Fruit fly (Drosophila melanogaster) whole organism, prepupa: ENCODE data around the gene CG14736.
A peak's percentile ranks its signal among the peaks of the same experiment; 100 is the strongest.

Experiments
- Blimp-1 ChIP-seq: fragments of 200-800 bp; sonication (Bioruptor generic); optimal IDR thresholded peaks from 3 replicates; lab custom pipeline; 2017; ENCODE audit warnings: missing biosample characterization, missing genetic modification characterization, mild to moderate bottlenecking, moderate library complexity, missing genetic modification reagents
- CG11294 ChIP-seq: fragments of 200-800 bp; sonication (Bioruptor generic); IDR thresholded peaks from 2 replicates; pipeline ENCODE4 v1.3.6; 2022; ENCODE audit warnings: missing biosample characterization, missing genetic modification characterization
- CG11762 ChIP-seq: fragments of 200-800 bp; sonication (Bioruptor generic); optimal IDR thresholded peaks from 3 replicates; lab custom pipeline; 2016; ENCODE audit warnings: missing biosample characterization, missing genetic modification characterization; ENCODE audit not compliant: insufficient read depth
- CG11902 ChIP-seq: fragments of 200-800 bp; sonication (Bioruptor generic); optimal IDR thresholded peaks from 3 replicates; lab custom pipeline; 2016; ENCODE audit warnings: missing biosample characterization, missing genetic modification characterization
- CG15336 ChIP-seq: fragments of 200-800 bp; sonication (Bioruptor generic); IDR thresholded peaks from 2 replicates; pipeline ENCODE4 v1.3.6; 2022; ENCODE audit warnings: missing biosample characterization, missing genetic modification characterization
- CG16779 ChIP-seq: fragments of 200-800 bp; sonication (Bioruptor generic); optimal IDR thresholded peaks from 3 replicates; lab custom pipeline; 2017; ENCODE audit warnings: missing biosample characterization, mild to moderate bottlenecking, missing genetic modification characterization
- CG31627 ChIP-seq: fragments of 200-800 bp; sonication (Bioruptor generic); optimal IDR thresholded peaks from 3 replicates; lab custom pipeline; 2016; ENCODE audit warnings: missing biosample characterization, missing genetic modification characterization
- CG34406 ChIP-seq: fragments of 200-800 bp; sonication (Bioruptor generic); optimal IDR thresholded peaks from 3 replicates; lab custom pipeline; 2016; ENCODE audit warnings: missing biosample characterization, missing genetic modification characterization
- CG3919 ChIP-seq: fragments of 200-800 bp; sonication (Bioruptor generic); optimal IDR thresholded peaks from 3 replicates; lab custom pipeline; 2016; ENCODE audit warnings: missing biosample characterization, missing genetic modification characterization
- CG6163 ChIP-seq: fragments of 200-800 bp; sonication (Bioruptor generic); IDR thresholded peaks from 3 replicates; pipeline ENCODE4 v1.3.6; 2022; ENCODE audit warnings: missing biosample characterization, missing genetic modification characterization
- CG6276 ChIP-seq: fragments of 200-800 bp; sonication (Bioruptor generic); optimal IDR thresholded peaks from 2 replicates; lab custom pipeline; 2017; ENCODE audit warnings: missing biosample characterization, mild to moderate bottlenecking, missing genetic modification characterization
- CG6792 ChIP-seq: fragments of 200-800 bp; sonication (Bioruptor generic); optimal IDR thresholded peaks from 3 replicates; lab custom pipeline; 2016; ENCODE audit warnings: missing biosample characterization, missing genetic modification characterization
- CG6808 ChIP-seq: fragments of 200-800 bp; sonication (Bioruptor generic); optimal IDR thresholded peaks from 3 replicates; lab custom pipeline; 2017; ENCODE audit warnings: missing biosample characterization, missing genetic modification characterization, mild to moderate bottlenecking, moderate library complexity, missing genetic modification reagents
- CG6854 ChIP-seq: fragments of 200-800 bp; sonication (Bioruptor generic); optimal IDR thresholded peaks from 2 replicates; lab custom pipeline; 2017; ENCODE audit warnings: missing biosample characterization, mild to moderate bottlenecking, missing genetic modification characterization
- CG7368 ChIP-seq: fragments of 200-800 bp; sonication (Bioruptor generic); optimal IDR thresholded peaks from 3 replicates; lab custom pipeline; 2016; ENCODE audit warnings: missing biosample characterization, missing genetic modification characterization
- CG8119 ChIP-seq: fragments of 200-800 bp; sonication (Bioruptor generic); IDR thresholded peaks from 3 replicates; pipeline ENCODE4 v1.3.6; 2022; ENCODE audit warnings: missing biosample characterization, missing genetic modification characterization
- CG8319 ChIP-seq: fragments of 200-800 bp; sonication (Bioruptor generic); optimal IDR thresholded peaks from 3 replicates; lab custom pipeline; 2016; ENCODE audit warnings: missing biosample characterization, missing genetic modification characterization
- CG8632 ChIP-seq: fragments of 200-800 bp; sonication (Bioruptor generic); optimal IDR thresholded peaks from 3 replicates; lab custom pipeline; 2016; ENCODE audit warnings: missing biosample characterization, missing genetic modification characterization
- CG9139 ChIP-seq: fragments of 200-800 bp; sonication (Bioruptor generic); optimal IDR thresholded peaks from 3 replicates; lab custom pipeline; 2017; ENCODE audit warnings: missing biosample characterization, mild to moderate bottlenecking, missing genetic modification characterization
- Eip75B ChIP-seq: fragments of 200-800 bp; sonication (Bioruptor generic); optimal IDR thresholded peaks from 3 replicates; lab custom pipeline; 2016; ENCODE audit warnings: missing biosample characterization, missing genetic modification characterization
- Eip78C ChIP-seq: fragments of 200-800 bp; sonication (Bioruptor generic); peaks from one replicate; lab custom pipeline; 2016; ENCODE audit warnings: missing biosample characterization, missing genetic modification characterization
- Eip93F ChIP-seq: fragments of 200-800 bp; sonication (Bioruptor generic); optimal IDR thresholded peaks from 2 replicates; lab custom pipeline; 2016; ENCODE audit warnings: missing biosample characterization, mild to moderate bottlenecking, missing genetic modification characterization
- Ets21C ChIP-seq: fragments of 200-800 bp; sonication (Bioruptor generic); optimal IDR thresholded peaks from 3 replicates; lab custom pipeline; 2016; ENCODE audit warnings: missing biosample characterization, missing genetic modification characterization
- Ets96B ChIP-seq: fragments of 200-800 bp; optimal IDR thresholded peaks from 2 replicates; lab custom pipeline; 2019; ENCODE audit warnings: missing biosample characterization, mild to moderate bottlenecking, missing genetic modification characterization, moderate library complexity
- Hr38 ChIP-seq: sonication (Bioruptor generic); optimal IDR thresholded peaks from 2 replicates; lab custom pipeline; 2016; ENCODE audit warnings: missing biosample characterization, missing genetic modification characterization
- Hr39 ChIP-seq: fragments of 200-800 bp; sonication (Bioruptor generic); optimal IDR thresholded peaks from 2 replicates; lab custom pipeline; 2016; ENCODE audit warnings: missing biosample characterization, missing genetic modification characterization
- Hr4 ChIP-seq: fragments of 200-800 bp; sonication (Bioruptor generic); optimal IDR thresholded peaks from 3 replicates; lab custom pipeline; 2016; ENCODE audit warnings: missing biosample characterization, missing genetic modification characterization
- Lpt ChIP-seq: fragments of 200-800 bp; sonication (Bioruptor generic); optimal IDR thresholded peaks from 3 replicates; lab custom pipeline; 2016; ENCODE audit warnings: missing biosample characterization, missing genetic modification characterization
- Met ChIP-seq: fragments of 200-800 bp; sonication (Bioruptor generic); optimal IDR thresholded peaks from 3 replicates; lab custom pipeline; 2016; ENCODE audit warnings: missing biosample characterization, missing genetic modification characterization
- OdsH ChIP-seq: fragments of 200-800 bp; sonication (Bioruptor generic); optimal IDR thresholded peaks from 3 replicates; lab custom pipeline; 2016; ENCODE audit warnings: missing biosample characterization, missing genetic modification characterization
- Smox ChIP-seq: fragments of 200-800 bp; sonication (Bioruptor generic); optimal IDR thresholded peaks from 3 replicates; lab custom pipeline; 2016; ENCODE audit warnings: missing biosample characterization, missing genetic modification characterization
- Sox102F ChIP-seq: fragments of 200-800 bp; sonication (Bioruptor generic); optimal IDR thresholded peaks from 2 replicates; lab custom pipeline; 2016; ENCODE audit warnings: missing biosample characterization, mild to moderate bottlenecking, missing genetic modification characterization
- acj6 ChIP-seq: fragments of 200-800 bp; sonication (Bioruptor generic); optimal IDR thresholded peaks from 3 replicates; lab custom pipeline; 2016; ENCODE audit warnings: missing biosample characterization, missing genetic modification characterization
- cyc ChIP-seq: fragments of 200-800 bp; sonication (Bioruptor generic); optimal IDR thresholded peaks from 3 replicates; lab custom pipeline; 2016; ENCODE audit warnings: missing biosample characterization, missing genetic modification characterization
- dsx ChIP-seq: fragments of 200-800 bp; optimal IDR thresholded peaks from 3 replicates; lab custom pipeline; 2019; ENCODE audit warnings: missing biosample characterization, mild to moderate bottlenecking, missing genetic modification characterization, moderate library complexity; ENCODE audit not compliant: poor library complexity, severe bottlenecking
- eg ChIP-seq: fragments of 200-800 bp; sonication (Bioruptor generic); IDR thresholded peaks from 3 replicates; pipeline ENCODE4 v1.3.6; 2022; ENCODE audit warnings: missing biosample characterization, missing genetic modification characterization
- esn ChIP-seq: fragments of 200-800 bp; sonication (Bioruptor generic); optimal IDR thresholded peaks from 2 replicates; lab custom pipeline; 2016; ENCODE audit warnings: missing biosample characterization, mild to moderate bottlenecking, missing genetic modification characterization, moderate library complexity
- fd85E ChIP-seq: fragments of 200-800 bp; sonication (Bioruptor generic); optimal IDR thresholded peaks from 3 replicates; lab custom pipeline; 2016; ENCODE audit warnings: missing biosample characterization, missing genetic modification characterization
- fkh ChIP-seq: fragments of 200-800 bp; sonication (Bioruptor generic); optimal IDR thresholded peaks from 3 replicates; lab custom pipeline; 2017; ENCODE audit warnings: missing biosample characterization, mild to moderate bottlenecking, missing genetic modification characterization, moderate library complexity
- lz ChIP-seq: fragments of 200-800 bp; sonication (Bioruptor generic); optimal IDR thresholded peaks from 3 replicates; lab custom pipeline; 2016; ENCODE audit warnings: missing biosample characterization, missing genetic modification characterization
- net ChIP-seq: fragments of 200-800 bp; sonication (Bioruptor generic); optimal IDR thresholded peaks from 3 replicates; lab custom pipeline; 2016; ENCODE audit warnings: missing biosample characterization, missing genetic modification characterization
- pdm3 ChIP-seq: fragments of 200-800 bp; sonication (Bioruptor generic); optimal IDR thresholded peaks from 3 replicates; lab custom pipeline; 2016; ENCODE audit warnings: missing biosample characterization, missing genetic modification characterization
- salr ChIP-seq, 2 experiments: fragments of 200-800 bp; sonication (Bioruptor generic); optimal IDR thresholded peaks; 3 replicates each; lab custom pipeline; 2016 to 2018; ENCODE audit warnings: missing biosample characterization in 2 of 2, missing genetic modification characterization in 2 of 2, mild to moderate bottlenecking in 1 of 2
- spab ChIP-seq: fragments of 200-800 bp; sonication (Bioruptor generic); optimal IDR thresholded peaks from 2 replicates; lab custom pipeline; 2017; ENCODE audit warnings: missing biosample characterization, mild to moderate bottlenecking, missing genetic modification characterization, missing genetic modification reagents
- ss ChIP-seq, 2 experiments: fragments of 200-800 bp; sonication (Bioruptor generic); optimal IDR thresholded peaks; 2 replicates in 1 of 2; 3 replicates in 1 of 2; lab custom pipeline; 2017 to 2018; ENCODE audit warnings: mild to moderate bottlenecking in 2 of 2, missing biosample characterization in 2 of 2, missing genetic modification characterization in 2 of 2, moderate library complexity in 1 of 2
- svp ChIP-seq: fragments of 200-800 bp; sonication (Bioruptor generic); peaks from one replicate; lab custom pipeline; 2016; ENCODE audit warnings: missing biosample characterization, missing genetic modification characterization
- topi ChIP-seq: fragments of 200-800 bp; sonication (Bioruptor generic); optimal IDR thresholded peaks from 3 replicates; lab custom pipeline; 2016; ENCODE audit warnings: missing biosample characterization, missing genetic modification characterization

The CG14736 gene

dm6 chr3R:12078961-12079360 lies 38.6 kb downstream of the CG14736 start (continued):
- peak; percentile 79 for TF ChIP-seq eg (GFP tag; lab: Robert Waterston, UW)
- TF ChIP-seq net (GFP tag; lab: Kevin White, UChicago), result peak; percentile 54
- TF ChIP-seq acj6, result peak; percentile 78
- TF ChIP-seq CG8119 (GFP tag; lab: Robert Waterston, UW), result peak; percentile 77
- peak; percentile 62 for TF ChIP-seq Eip75B (GFP tag; lab: Kevin White, UChicago)
- TF ChIP-seq Hr4, result peak; percentile 41
- TF ChIP-seq CG16779 (tag; lab: Kevin White, UChicago), result peak; percentile 53
- peak; percentile 47 for TF ChIP-seq Ets21C (GFP tag; lab: Kevin White, UChicago)
- TF ChIP-seq Hr38 (GFP tag; lab: Kevin White, UChicago), result no peak
- TF ChIP-seq CG8319 (GFP tag; lab: Kevin White, UChicago), result peak; percentile 39
- peak; percentile 71 for TF ChIP-seq CG7368 (GFP tag; lab: Kevin White, UChicago)
- TF ChIP-seq CG6163, result peak; percentile 87
- TF ChIP-seq lz (GFP tag; lab: Kevin White, UChicago), result peak; percentile 55
- TF ChIP-seq dsx (GFP tag; lab: Kevin White, UChicago), result peak; percentile 79

- TF ChIP-seq esn (GFP tag; lab: Kevin White, UChicago) (no peak), CG16779 (tag; lab: Kevin White, UChicago) (no peak), Eip78C (GFP tag; lab: Kevin White, UChicago) (peak; percentile 36), CG8119 (GFP tag; lab: Robert Waterston, UW) (no peak), spab (GFP tag; lab: Kevin White, UChicago) (no peak), Ets96B (no peak), CG11294 (GFP tag; lab: Robert Waterston, UW) (no peak), CG9139 (GFP tag; lab: Kevin White, UChicago) (no peak), topi (GFP tag; lab: Kevin White, UChicago) (no peak), CG15336 (GFP tag; lab: Robert Waterston, UW) (no peak), Hr4 (no peak), Blimp-1 (GFP tag; lab: Kevin White, UChicago) (no peak), Eip93F (no peak), CG34406 (GFP tag; lab: Kevin White, UChicago) (no peak), Sox102F (GFP tag; lab: Kevin White, UChicago) (no peak), ss (GFP tag; optimal IDR thresholded peaks at IDR 0.05; lab: Kevin White, UChicago) (no peak), eg (GFP tag; lab: Robert Waterston, UW) (no peak), CG11762 (GFP tag; lab: Kevin White, UChicago) (no peak), CG6163 (peak; percentile 12; the same call in 1 of the 3 replicates), Lpt (GFP tag; lab: Kevin White, UChicago) (no peak), CG3919 (GFP tag; lab: Kevin White, UChicago) (no peak), OdsH (GFP tag; lab: Kevin White, UChicago) (no peak), CG11902 (no peak), svp (peak; percentile 63), fd85E (GFP tag; lab: Kevin White, UChicago) (no peak), CG7368 (GFP tag; lab: Kevin White, UChicago) (no peak)
- TF ChIP-seq, all 60 proteins: peak for 3
Measured at dm6 chr3R:12080370-12080968, 40.1 kb downstream of the CG14736 start.

dm6 chr3R:12083537-12083936 lies 43.2 kb downstream of the CG14736 start:
- peak; percentile 11 for TF ChIP-seq CG6792 (GFP tag; lab: Kevin White, UChicago)
- TF ChIP-seq Lpt (GFP tag; lab: Kevin White, UChicago), result no peak
- no peak for TF ChIP-seq Hr4
- peak; percentile 4 for TF ChIP-seq topi (GFP tag; lab: Kevin White, UChicago)
- TF ChIP-seq CG8632 (GFP tag; lab: Kevin White, UChicago), result peak; percentile 17
- TF ChIP-seq fkh (GFP tag; lab: Kevin White, UChicago), result peak; percentile 19
- peak; percentile 30 for TF ChIP-seq Hr39 (GFP tag; lab: Kevin White, UChicago)
- no peak for TF ChIP-seq Ets96B
- peak; percentile 78 for TF ChIP-seq svp
- TF ChIP-seq CG31627 (GFP tag; lab: Kevin White, UChicago), result peak; percentile 28
- TF ChIP-seq Smox (GFP tag; lab: Kevin White, UChicago), result peak; percentile 27
- TF ChIP-seq CG8119 (GFP tag; lab: Robert Waterston, UW), result no peak
- TF ChIP-seq acj6, result peak; percentile 15
- peak; percentile 33 for TF ChIP-seq pdm3
- no peak for TF ChIP-seq CG6808 (GFP tag; lab: Kevin White, UChicago)
- TF ChIP-seq Met, result peak; percentile 31
- no peak for TF ChIP-seq CG6854 (GFP tag; lab: Kevin White, UChicago)
- peak; percentile 5 for TF ChIP-seq cyc (GFP tag; lab: Kevin White, UChicago)
- no peak for TF ChIP-seq CG11294 (GFP tag; lab: Robert Waterston, UW)
- TF ChIP-seq salr (GFP tag; optimal IDR thresholded peaks at IDR 0.05; lab: Kevin White, UChicago), result no peak
- TF ChIP-seq CG6276 (GFP tag; lab: Kevin White, UChicago), result no peak
